Worm (Caenorhabditis elegans): ENCODE measurements around the gene mup-4.

Gene mup-4

ce11 chrIII:7489055-7489534 is at the start of gene mup-4:
TSS of gene mup-4 (minus strand) at chrIII:7489105.
- no peak for TF ChIP-seq him-1 (tag; optimal IDR thresholded peaks at IDR 0.05)
- TF ChIP-seq dao-5 (tag; optimal IDR thresholded peaks at IDR 0.05), result no peak
- no peak for TF ChIP-seq W03F9.2 (tag; optimal IDR thresholded peaks at IDR 0.05)

- no peak for TF ChIP-seq him-1 (tag; optimal IDR thresholded peaks at IDR 0.05)
- TF ChIP-seq W03F9.2 (tag; optimal IDR thresholded peaks at IDR 0.05), result no peak
- TF ChIP-seq dao-5 (tag; optimal IDR thresholded peaks at IDR 0.05), result no peak
Observed at ce11 chrIII:7536559-7536958, 47.7 kb upstream of the mup-4 start, which contains the start of gene lin-39. TSS of gene lin-39 (minus strand) at chrIII:7536632.

ce11 chrIII:7535347-7535746 is 46.4 kb upstream of the mup-4 start:
- no peak for TF ChIP-seq dao-5 (tag; optimal IDR thresholded peaks at IDR 0.05)
- TF ChIP-seq him-1 (tag; optimal IDR thresholded peaks at IDR 0.05), result no peak
- TF ChIP-seq W03F9.2 (tag; optimal IDR thresholded peaks at IDR 0.05), result no peak

- no peak for TF ChIP-seq dao-5 (tag; optimal IDR thresholded peaks at IDR 0.05)
- TF ChIP-seq W03F9.2 (tag; optimal IDR thresholded peaks at IDR 0.05), result no peak
- no peak for TF ChIP-seq him-1 (tag; optimal IDR thresholded peaks at IDR 0.05)
Observed at ce11 chrIII:7534648-7535047, 45.7 kb upstream of the mup-4 start.

ce11 chrIII:7533012-7533411 is 44.1 kb upstream of the mup-4 start:
- TF ChIP-seq him-1 (tag; optimal IDR thresholded peaks at IDR 0.05) (no peak), W03F9.2 (tag; optimal IDR thresholded peaks at IDR 0.05) (no peak), dao-5 (tag; optimal IDR thresholded peaks at IDR 0.05) (no peak)

- no peak for TF ChIP-seq W03F9.2 (tag; optimal IDR thresholded peaks at IDR 0.05)
- no peak for TF ChIP-seq him-1 (tag; optimal IDR thresholded peaks at IDR 0.05)
- TF ChIP-seq dao-5 (tag; optimal IDR thresholded peaks at IDR 0.05), result no peak
Observed at ce11 chrIII:7531385-7531784, 42.5 kb upstream of the mup-4 start.

ce11 chrIII:7530830-7531229 is 41.9 kb upstream of the mup-4 start:
- no peak for TF ChIP-seq dao-5 (tag; optimal IDR thresholded peaks at IDR 0.05)
- no peak for TF ChIP-seq him-1 (tag; optimal IDR thresholded peaks at IDR 0.05)
- TF ChIP-seq W03F9.2 (tag; optimal IDR thresholded peaks at IDR 0.05), result no peak

ce11 chrIII:7530108-7530507 is 41.2 kb upstream of the mup-4 start:
- TF ChIP-seq dao-5 (tag; optimal IDR thresholded peaks at IDR 0.05), result no peak
- no peak for TF ChIP-seq W03F9.2 (tag; optimal IDR thresholded peaks at IDR 0.05)
- TF ChIP-seq him-1 (tag; optimal IDR thresholded peaks at IDR 0.05), result no peak

ce11 chrIII:7526974-7527466 is 38.1 kb upstream of the mup-4 start:
- TF ChIP-seq dao-5 (tag; optimal IDR thresholded peaks at IDR 0.05), result no peak
- TF ChIP-seq him-1 (tag; optimal IDR thresholded peaks at IDR 0.05), result no peak
- TF ChIP-seq W03F9.2 (tag; optimal IDR thresholded peaks at IDR 0.05), result no peak

- no peak for TF ChIP-seq him-1 (tag; optimal IDR thresholded peaks at IDR 0.05)
- no peak for TF ChIP-seq dao-5 (tag; optimal IDR thresholded peaks at IDR 0.05)
- TF ChIP-seq W03F9.2 (tag; optimal IDR thresholded peaks at IDR 0.05), result no peak
Observed at ce11 chrIII:7524830-7525344, 36.0 kb upstream of the mup-4 start.

ce11 chrIII:7521163-7521562 is 32.3 kb upstream of the mup-4 start, which contains the start of gene lig-4:
TSS of gene lig-4 (plus strand) at chrIII:7521463.
- no peak for TF ChIP-seq dao-5 (tag; optimal IDR thresholded peaks at IDR 0.05)
- no peak for TF ChIP-seq him-1 (tag; optimal IDR thresholded peaks at IDR 0.05)
- no peak for TF ChIP-seq W03F9.2 (tag; optimal IDR thresholded peaks at IDR 0.05)

- TF ChIP-seq him-1 (tag; optimal IDR thresholded peaks at IDR 0.05) (peak; percentile 93), dao-5 (tag; optimal IDR thresholded peaks at IDR 0.05) (peak; percentile 24), W03F9.2 (tag; optimal IDR thresholded peaks at IDR 0.05) (no peak)
Observed at ce11 chrIII:7520672-7521071, 31.8 kb upstream of the mup-4 start, which contains the start of the genes cux-7 and C07H6.2. TSS of gene cux-7 (minus strand) at chrIII:7520845. TSS of gene C07H6.2 (plus strand) at chrIII:7521009.

- TF ChIP-seq W03F9.2 (tag; optimal IDR thresholded peaks at IDR 0.05), result no peak
- TF ChIP-seq dao-5 (tag; optimal IDR thresholded peaks at IDR 0.05), result no peak
Observed at ce11 chrIII:7518424-7518823, 29.5 kb upstream of the mup-4 start, which contains the start of gene clk-2. TSS of gene clk-2 (minus strand) at chrIII:7518524.

ce11 chrIII:7508128-7508635 is 19.3 kb upstream of the mup-4 start, which contains the start of gene cls-1:
TSS of gene cls-1 (plus strand) at chrIII:7508178.
- TF ChIP-seq W03F9.2 (tag; optimal IDR thresholded peaks at IDR 0.05) (no peak), dao-5 (tag; optimal IDR thresholded peaks at IDR 0.05) (no peak), him-1 (tag; optimal IDR thresholded peaks at IDR 0.05) (no peak)

Measured in whole organism, L4/young adult.